Worm (Caenorhabditis elegans) whole organism, midembryonic: ENCODE data around the gene ets-7.

Experiments
- T22C8.4 ChIP-seq: fragments of 200-800 bp; sonication (Bioruptor generic); IDR thresholded peaks from 2 replicates; pipeline ENCODE4 v1.3.6; 2022; ENCODE audit warnings: missing genetic modification characterization, missing compliant biosample characterization
- cog-1 ChIP-seq: sonication (generic microtip); optimal IDR thresholded peaks from 2 replicates; lab custom pipeline; 2016; ENCODE audit warnings: missing genetic modification characterization, missing compliant biosample characterization
- flt-1 ChIP-seq: fragments of 200-800 bp; sonication (Bioruptor generic); IDR thresholded peaks from 2 replicates; pipeline ENCODE4 v1.3.6; 2022; ENCODE audit warnings: missing genetic modification characterization, missing compliant biosample characterization
- med-1 ChIP-seq: sonication (generic microtip); optimal IDR thresholded peaks from 2 replicates; lab custom pipeline; 2017; ENCODE audit warnings: missing genetic modification characterization, mild to moderate bottlenecking, missing compliant biosample characterization, antibody characterized with exemption, missing genetic modification reagents; ENCODE audit not compliant: insufficient read depth

DNA sequence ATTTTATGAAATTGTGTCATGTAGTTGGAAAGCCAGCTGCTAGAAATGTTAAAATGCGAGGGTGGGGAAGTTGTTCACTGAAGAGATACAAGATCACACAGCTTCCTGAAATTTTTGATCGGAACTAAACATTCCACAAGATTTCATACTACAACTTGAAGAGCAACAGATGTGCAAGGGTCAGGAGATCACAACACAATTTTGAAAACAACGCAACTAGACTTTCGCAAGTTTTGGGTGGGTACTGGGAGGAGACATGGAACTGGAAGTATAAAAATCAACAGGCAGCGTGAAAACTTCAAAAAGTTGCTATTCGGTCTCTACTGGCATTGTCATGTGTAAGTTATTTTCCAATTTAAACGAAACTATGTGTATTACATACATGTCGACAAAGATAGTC is 6.8 kb downstream of the ets-7 start, which contains the start of gene F19F10.3:
- no peak for TF ChIP-seq T22C8.4 (GFP tag; lab: Robert Waterston, UW)
- TF ChIP-seq flt-1: no peak
- no peak for TF ChIP-seq cog-1 (tag; lab: Kevin White, UChicago)
- TF ChIP-seq med-1 (GFP tag; lab: Kevin White, UChicago): no peak
